Fruit fly (Drosophila melanogaster) whole organism, embryonic: ENCODE results near the gene KFase.

Experiments
- Adf1 ChIP-seq: fragments of 200-800 bp; sonication (Bioruptor generic); IDR thresholded peaks from 2 replicates; pipeline ENCODE4 v1.3.6; 2022; ENCODE audit warnings: missing biosample characterization, missing genetic modification characterization
- Awh ChIP-seq: fragments of 200-800 bp; sonication (Bioruptor generic); IDR thresholded peaks from 2 replicates; pipeline ENCODE4, ENCODE4 v1.3.6; 2022; ENCODE audit warnings: missing biosample characterization, missing genetic modification characterization
- B-H1 ChIP-seq: fragments of 200-800 bp; sonication (Bioruptor generic); IDR thresholded peaks from 3 replicates; pipeline ENCODE4 v1.3.6; 2022; ENCODE audit warnings: missing biosample characterization, missing genetic modification characterization
- CG11247 ChIP-seq: fragments of 200-800 bp; sonication (Bioruptor generic); IDR thresholded peaks from 2 replicates; pipeline ENCODE4 v1.3.6; 2022; ENCODE audit warnings: missing biosample characterization, missing genetic modification characterization
- CG11398 ChIP-seq: fragments of 200-800 bp; sonication (Bioruptor generic); optimal IDR thresholded peaks from 2 replicates; lab custom pipeline; 2016; ENCODE audit warnings: missing biosample characterization, missing genetic modification characterization
- CG13123 ChIP-seq: fragments of 200-800 bp; sonication (Bioruptor generic); optimal IDR thresholded peaks from 2 replicates; lab custom pipeline; 2016; ENCODE audit warnings: missing biosample characterization, missing genetic modification characterization
- CG13894 ChIP-seq: fragments of 200-800 bp; sonication (Bioruptor generic); optimal IDR thresholded peaks from 3 replicates; lab custom pipeline; 2018; ENCODE audit warnings: missing biosample characterization, mild to moderate bottlenecking, missing genetic modification characterization, moderate library complexity
- CG14667 ChIP-seq: fragments of 200-800 bp; sonication (Bioruptor generic); IDR thresholded peaks from 2 replicates; pipeline ENCODE4 v1.3.6; 2022; ENCODE audit warnings: missing biosample characterization, missing genetic modification characterization
- CG15073 ChIP-seq: fragments of 200-800 bp; sonication (Bioruptor generic); optimal IDR thresholded peaks from 2 replicates; lab custom pipeline; 2016; ENCODE audit warnings: missing biosample characterization, missing genetic modification characterization
- CG17612 ChIP-seq: fragments of 200-800 bp; sonication (Bioruptor generic); IDR thresholded peaks from 2 replicates; pipeline ENCODE4 v1.3.6; 2022; ENCODE audit warnings: missing biosample characterization, missing genetic modification characterization
- CG17802 ChIP-seq: fragments of 200-800 bp; sonication (Bioruptor generic); optimal IDR thresholded peaks from 2 replicates; lab custom pipeline; 2018; ENCODE audit warnings: missing biosample characterization, mild to moderate bottlenecking, missing genetic modification characterization, moderate library complexity
- CG18011 ChIP-seq: fragments of 200-800 bp; sonication (Bioruptor generic); optimal IDR thresholded peaks from 2 replicates; lab custom pipeline; 2017; ENCODE audit warnings: missing biosample characterization, missing genetic modification characterization, mild to moderate bottlenecking, moderate library complexity, missing genotype
- CG18599 ChIP-seq: fragments of 200-800 bp; sonication (Bioruptor generic); optimal IDR thresholded peaks from 3 replicates; lab custom pipeline; 2017; ENCODE audit warnings: missing biosample characterization, missing genetic modification characterization, mild to moderate bottlenecking, moderate library complexity, missing genetic modification reagents
- CG2120 ChIP-seq: fragments of 200-800 bp; sonication (Bioruptor generic); optimal IDR thresholded peaks from 3 replicates; lab custom pipeline; 2016; ENCODE audit warnings: missing biosample characterization, missing genetic modification characterization
- CG2875 ChIP-seq: fragments of 200-800 bp; sonication (Bioruptor generic); optimal IDR thresholded peaks from 2 replicates; lab custom pipeline; 2017; ENCODE audit warnings: missing biosample characterization, mild to moderate bottlenecking, missing genetic modification characterization, missing genetic modification reagents
- CG3065 ChIP-seq: fragments of 200-800 bp; sonication (Bioruptor generic); optimal IDR thresholded peaks from 2 replicates; lab custom pipeline; 2016; ENCODE audit warnings: missing biosample characterization, missing genetic modification characterization
- CG3838 ChIP-seq: fragments of 200-800 bp; sonication (Bioruptor generic); optimal IDR thresholded peaks from 3 replicates; lab custom pipeline; 2016; ENCODE audit warnings: missing biosample characterization, missing genetic modification characterization
- CG4404 ChIP-seq: fragments of 200-800 bp; sonication (Bioruptor generic); IDR thresholded peaks from 2 replicates; pipeline ENCODE4 v1.3.6; 2022; ENCODE audit warnings: missing biosample characterization, missing genetic modification characterization
- CG4730 ChIP-seq: fragments of 200-800 bp; sonication (Bioruptor generic); IDR thresholded peaks from 2 replicates; pipeline ENCODE4 v1.3.6; 2022; ENCODE audit warnings: missing biosample characterization, missing genetic modification characterization
- CG4854 ChIP-seq: fragments of 200-800 bp; sonication (Bioruptor generic); optimal IDR thresholded peaks from 2 replicates; lab custom pipeline; 2016; ENCODE audit warnings: missing biosample characterization, missing genetic modification characterization, inconsistent platforms
- CG5245 ChIP-seq: fragments of 200-800 bp; sonication (Bioruptor generic); optimal IDR thresholded peaks from 3 replicates; lab custom pipeline; 2016; ENCODE audit warnings: missing biosample characterization, missing genetic modification characterization
- CG7839 ChIP-seq: fragments of 200-800 bp; sonication (Bioruptor generic); optimal IDR thresholded peaks from 3 replicates; lab custom pipeline; 2018; ENCODE audit warnings: missing biosample characterization, mild to moderate bottlenecking, missing genetic modification characterization, moderate library complexity
- CG8359 ChIP-seq: fragments of 200-800 bp; sonication (Bioruptor generic); optimal IDR thresholded peaks from 2 replicates; lab custom pipeline; 2017; ENCODE audit warnings: missing biosample characterization, mild to moderate bottlenecking, missing genetic modification characterization, borderline replicate concordance
- CG8765 ChIP-seq: fragments of 200-800 bp; sonication (Bioruptor generic); IDR thresholded peaks from 2 replicates; pipeline ENCODE4 v1.3.6; 2022; ENCODE audit warnings: missing biosample characterization, missing genetic modification characterization
- CG9797 ChIP-seq: fragments of 200-800 bp; sonication (Bioruptor generic); optimal IDR thresholded peaks from 3 replicates; lab custom pipeline; 2018; ENCODE audit warnings: missing biosample characterization, mild to moderate bottlenecking, missing genetic modification characterization
- CrebB ChIP-seq: fragments of 200-800 bp; sonication (Bioruptor generic); optimal IDR thresholded peaks from 3 replicates; lab custom pipeline; 2018; ENCODE audit warnings: missing biosample characterization, mild to moderate bottlenecking, missing genetic modification characterization
- Dbx ChIP-seq: fragments of 200-800 bp; sonication (Bioruptor generic); IDR thresholded peaks from 3 replicates; pipeline ENCODE4 v1.3.6; 2022; ENCODE audit warnings: missing biosample characterization, missing genetic modification characterization
- Ets97D ChIP-seq: fragments of 200-800 bp; sonication (Bioruptor generic); optimal IDR thresholded peaks from 3 replicates; lab custom pipeline; 2016; ENCODE audit warnings: missing biosample characterization, missing genetic modification characterization
- HmgD ChIP-seq: fragments of 200-800 bp; sonication (Bioruptor generic); optimal IDR thresholded peaks from 3 replicates; lab custom pipeline; 2016; ENCODE audit warnings: missing biosample characterization, missing genetic modification characterization
- Hsf ChIP-seq: fragments of 200-800 bp; sonication (Bioruptor generic); optimal IDR thresholded peaks from 3 replicates; lab custom pipeline; 2016; ENCODE audit warnings: missing biosample characterization, missing genetic modification characterization
- Lpt ChIP-seq: fragments of >200 bp; optimal IDR thresholded peaks from 2 replicates; lab custom pipeline; 2018; ENCODE audit warnings: missing biosample characterization, missing genetic modification characterization
- Meics ChIP-seq: fragments of 200-800 bp; sonication (Bioruptor generic); optimal IDR thresholded peaks from 2 replicates; lab custom pipeline; 2017; ENCODE audit warnings: missing biosample characterization, mild to moderate bottlenecking, missing genetic modification characterization
- Six4 ChIP-seq: fragments of 200-800 bp; sonication (Bioruptor generic); optimal IDR thresholded peaks from 2 replicates; lab custom pipeline; 2016; ENCODE audit warnings: missing biosample characterization, missing genetic modification characterization
- chinmo ChIP-seq: fragments of 200-800 bp; sonication (Bioruptor generic); IDR thresholded peaks from 4 replicates; pipeline ENCODE4 v1.3.6; 2022; ENCODE audit warnings: missing biosample characterization, missing genetic modification characterization; ENCODE audit not compliant: partially characterized antibody
- danr ChIP-seq: fragments of 200-800 bp; sonication (Bioruptor generic); IDR thresholded peaks from 2 replicates; pipeline ENCODE4 v1.3.6; 2022; ENCODE audit warnings: missing biosample characterization, missing genetic modification characterization
- dati ChIP-seq: fragments of 200-800 bp; sonication (Bioruptor generic); IDR thresholded peaks from 2 replicates; pipeline ENCODE4 v1.3.6; 2022; ENCODE audit warnings: missing biosample characterization, missing genetic modification characterization
- dpn ChIP-seq, 2 experiments: fragments of 200-800 bp; sonication (Bioruptor generic); optimal IDR thresholded peaks; 3 replicates each; lab custom pipeline; 2016; ENCODE audit warnings: missing biosample characterization in 2 of 2, missing genetic modification characterization in 2 of 2
- en ChIP-seq: fragments of 200-800 bp; sonication (Bioruptor generic); optimal IDR thresholded peaks from 2 replicates; lab custom pipeline; 2016; ENCODE audit warnings: missing biosample characterization, missing genetic modification characterization
- fd102C ChIP-seq: fragments of 200-800 bp; sonication (Bioruptor generic); optimal IDR thresholded peaks from 2 replicates; lab custom pipeline; 2018; ENCODE audit warnings: missing biosample characterization, mild to moderate bottlenecking, missing genetic modification characterization, moderate library complexity
- fru ChIP-seq: fragments of >200 bp; optimal IDR thresholded peaks from 2 replicates; lab custom pipeline; 2017
- lab ChIP-seq: fragments of 200-800 bp; sonication (Bioruptor generic); optimal IDR thresholded peaks from 3 replicates; lab custom pipeline; 2017; ENCODE audit warnings: missing biosample characterization, missing genetic modification characterization, mild to moderate bottlenecking, moderate library complexity, missing genetic modification reagents
- maf-S ChIP-seq: fragments of 200-800 bp; sonication (Bioruptor generic); optimal IDR thresholded peaks from 2 replicates; lab custom pipeline; 2016; ENCODE audit warnings: missing biosample characterization, missing genetic modification characterization
- pho ChIP-seq: fragments of 200-800 bp; sonication (Bioruptor generic); optimal IDR thresholded peaks from 2 replicates; lab custom pipeline; 2016; ENCODE audit warnings: missing biosample characterization, missing genetic modification characterization
- pita ChIP-seq: fragments of 200-800 bp; sonication (Bioruptor generic); optimal IDR thresholded peaks from 2 replicates; lab custom pipeline; 2017; ENCODE audit warnings: missing biosample characterization, mild to moderate bottlenecking, missing genetic modification characterization
- pnt ChIP-seq: fragments of 200-800 bp; sonication (Bioruptor generic); optimal IDR thresholded peaks from 3 replicates; lab custom pipeline; 2016; ENCODE audit warnings: missing biosample characterization, missing genetic modification characterization
- sim ChIP-seq: fragments of 200-800 bp; sonication (Bioruptor generic); IDR thresholded peaks from 2 replicates; pipeline ENCODE4 v1.3.6; 2022; ENCODE audit warnings: missing biosample characterization, missing genetic modification characterization
- sr ChIP-seq: fragments of 200-800 bp; sonication (Bioruptor generic); IDR thresholded peaks from 3 replicates; pipeline ENCODE4 v1.3.6; 2022; ENCODE audit warnings: missing biosample characterization, missing genetic modification characterization
- tna ChIP-seq: fragments of 200-800 bp; sonication (Bioruptor generic); IDR thresholded peaks from 2 replicates; pipeline ENCODE4 v1.3.6; 2022; ENCODE audit warnings: missing biosample characterization, missing genetic modification characterization; ENCODE audit not compliant: partially characterized antibody
- twi ChIP-seq: fragments of 200-800 bp; optimal IDR thresholded peaks from 2 replicates; lab custom pipeline; 2019; ENCODE audit warnings: missing biosample characterization, mild to moderate bottlenecking, missing genetic modification characterization, moderate library complexity
- wek ChIP-seq: fragments of 200-800 bp; sonication (Bioruptor generic); optimal IDR thresholded peaks from 3 replicates; lab custom pipeline; 2018; ENCODE audit warnings: missing biosample characterization, mild to moderate bottlenecking, missing genetic modification characterization, moderate library complexity
- zfh2 ChIP-seq: fragments of 200-800 bp; sonication (Bioruptor generic); optimal IDR thresholded peaks from 2 replicates; lab custom pipeline; 2016; ENCODE audit warnings: missing biosample characterization, missing genetic modification characterization

Gene KFase

DNA sequence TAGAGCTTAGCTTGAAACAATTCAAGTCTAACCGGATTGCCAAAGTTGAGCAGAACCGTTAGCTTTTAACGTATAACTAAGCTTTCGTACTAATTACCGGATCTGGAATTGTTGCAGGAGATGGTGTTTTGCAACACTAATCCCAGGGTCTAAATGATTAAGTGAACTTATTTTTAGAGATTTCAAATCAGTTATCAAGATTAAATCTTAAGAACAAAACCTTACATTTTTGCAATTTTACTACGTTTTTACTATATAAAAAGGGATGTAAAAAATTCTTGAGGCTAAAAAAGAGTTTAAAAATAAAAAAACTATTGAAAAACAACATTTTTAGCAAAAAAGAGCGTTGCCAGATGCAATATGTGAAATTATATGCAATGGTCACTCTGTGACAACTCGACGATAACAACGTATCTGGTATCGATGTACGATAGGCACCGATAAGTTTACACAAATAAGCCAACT, at the start of gene KFase, which contains the start of gene epsilonCOP (continued):
- TF ChIP-seq CG7839, result peak; percentile 45
- TF ChIP-seq twi (tag; lab: Kevin White, UChicago), result peak; percentile 21
- peak; percentile 59 for TF ChIP-seq zfh2
- TF ChIP-seq CG4730 (GFP tag; lab: Robert Waterston, UW), result 0 out of 2 replicates have a peak, but pooled peaks have one; percentile 28
- peak; percentile 6 for TF ChIP-seq CrebB
- TF ChIP-seq Six4 (GFP tag; lab: Kevin White, UChicago), result no peak
- TF ChIP-seq CG2120 (GFP tag; lab: Kevin White, UChicago), result peak; percentile 79
- TF ChIP-seq CG17802 (tag; lab: Kevin White, UChicago), result no peak
- TF ChIP-seq CG4404 (GFP tag; lab: Robert Waterston, UW), result peak; percentile 15; the same call in 1 of the 2 replicates
- 0 out of 3 replicates have a peak, but pooled peaks have one; percentile 12 for TF ChIP-seq Dbx (GFP tag; lab: Robert Waterston, UW)
- TF ChIP-seq lab, result peak; percentile 80
- TF ChIP-seq CG14667 (GFP tag; lab: Robert Waterston, UW), result no peak
- no peak for TF ChIP-seq HmgD (GFP tag; lab: Kevin White, UChicago)
- no peak for TF ChIP-seq pnt (GFP tag; lab: Kevin White, UChicago)
- no peak for TF ChIP-seq CG15073 (GFP tag; lab: Kevin White, UChicago)
- TF ChIP-seq CG4854 (GFP tag; lab: Kevin White, UChicago), result peak; percentile 42
- no peak for TF ChIP-seq CG2875 (GFP tag; lab: Kevin White, UChicago)
- TF ChIP-seq B-H1 (GFP tag; lab: Robert Waterston, UW), result no peak
- peak; percentile 38 for TF ChIP-seq CG5245
- TF ChIP-seq en, result no peak
- no peak for TF ChIP-seq dati (GFP tag; lab: Robert Waterston, UW)
- TF ChIP-seq CG13894 (tag; lab: Kevin White, UChicago), result peak; percentile 60
- TF ChIP-seq pho (GFP tag; lab: Kevin White, UChicago), result peak; percentile 54
- TF ChIP-seq pita (GFP tag; lab: Kevin White, UChicago), result no peak
- peak; percentile 71 for TF ChIP-seq Hsf (GFP tag; lab: Kevin White, UChicago)
- no peak for TF ChIP-seq CG8765 (GFP tag; lab: Robert Waterston, UW)
- peak; percentile 69 for TF ChIP-seq CG18599 (GFP tag; lab: Kevin White, UChicago)
- TF ChIP-seq wek (GFP tag; lab: Kevin White, UChicago), result no peak
- no peak for TF ChIP-seq CG8359 (GFP tag; lab: Kevin White, UChicago)
- peak; percentile 81 for TF ChIP-seq CG9797 (GFP tag; lab: Kevin White, UChicago)
- peak; percentile 57; the same call in 1 of the 2 replicates for TF ChIP-seq tna (GFP tag; lab: Robert Waterston, UW)
- no peak for TF ChIP-seq danr
- no peak for TF ChIP-seq CG17612 (GFP tag; lab: Robert Waterston, UW)
- TF ChIP-seq maf-S (GFP tag; lab: Kevin White, UChicago), result peak; percentile 52
- peak; percentile 98 for TF ChIP-seq Ets97D (GFP tag; lab: Kevin White, UChicago)
- TF ChIP-seq Adf1 (GFP tag; lab: Robert Waterston, UW), result peak; percentile 14; the same call in 1 of the 2 replicates
- TF ChIP-seq sim (GFP tag; lab: Robert Waterston, UW), result no peak
- TF ChIP-seq Awh, result no peak
- TF ChIP-seq CG18011 (GFP tag; lab: Kevin White, UChicago), result peak; percentile 46
- TF ChIP-seq Lpt, result no peak
- TF ChIP-seq Meics (GFP tag; lab: Kevin White, UChicago), result peak; percentile 69
- TF ChIP-seq fru (lab: Kevin White, UChicago), result no peak
- no peak for TF ChIP-seq CG3065 (GFP tag; lab: Kevin White, UChicago)
- TF ChIP-seq CG11398, result peak; percentile 22
- peak; percentile 73; the same call in 2 of the 4 replicates for TF ChIP-seq chinmo
- TF ChIP-seq CG13123, result peak; percentile 59
- peak; percentile 45 to 55 for TF ChIP-seq dpn (GFP tag; optimal IDR thresholded peaks at IDR 0.05; lab: Kevin White, UChicago)
- no peak for TF ChIP-seq fd102C (GFP tag; lab: Kevin White, UChicago)
- TF ChIP-seq sr, result no peak
- TF ChIP-seq CG11247, result 0 out of 2 replicates have a peak, but pooled peaks have one; percentile 23
- TF ChIP-seq CG3838 (GFP tag; lab: Kevin White, UChicago), result no peak
